Worm (Caenorhabditis elegans) whole organism, late embryonic: Measurements from ENCODE around the gene dss-1.

ENCODE experiments used
- ama-1 ChIP-seq: fragments of 150-350 bp; optimal IDR thresholded peaks from 2 replicates; lab custom pipeline; 2014
- ceh-14 ChIP-seq: sonication (generic microtip); optimal IDR thresholded peaks from 2 replicates; lab custom pipeline; 2016; ENCODE audit warnings: missing genotype, missing genetic modification characterization, missing compliant biosample characterization
- ceh-18 ChIP-seq: sonication (generic microtip); optimal IDR thresholded peaks from 2 replicates; lab custom pipeline; 2016; ENCODE audit warnings: missing genetic modification characterization, missing compliant biosample characterization
- fkh-10 ChIP-seq: fragments of 150-350 bp; optimal IDR thresholded peaks from 2 replicates; lab custom pipeline; 2014; ENCODE audit warnings: missing biosample characterization, missing genetic modification reagents, missing genetic modification characterization
- hlh-15 ChIP-seq: sonication (generic microtip); optimal IDR thresholded peaks from 2 replicates; lab custom pipeline; 2016; ENCODE audit warnings: missing genetic modification characterization, missing compliant biosample characterization
- nfya-1 ChIP-seq: sonication (generic microtip); optimal IDR thresholded peaks from 2 replicates; lab custom pipeline; 2017; ENCODE audit warnings: missing genetic modification characterization, mild to moderate bottlenecking, missing compliant biosample characterization, antibody characterized with exemption, moderate library complexity
- rnt-1 ChIP-seq: sonication (generic microtip); optimal IDR thresholded peaks from 2 replicates; lab custom pipeline; 2016; ENCODE audit warnings: missing genetic modification characterization, missing compliant biosample characterization
- ttx-3 ChIP-seq: sonication (generic microtip); optimal IDR thresholded peaks from 2 replicates; lab custom pipeline; 2016; ENCODE audit warnings: missing genetic modification reagents, missing genetic modification characterization, missing compliant biosample characterization
- unc-3 ChIP-seq, 2 experiments: fragments of 200-800 bp in 1 of 2; sonication (Bioruptor generic) in 1 of 2; sonication (generic microtip) in 1 of 2; conservative IDR thresholded peaks in 1 of 2; optimal IDR thresholded peaks in 1 of 2; 2 replicates each; pipeline versions ENCODE4 v1.3.6 to Lab custom; 2016 to 2022; ENCODE audit warnings: missing compliant biosample characterization in 2 of 2, missing genetic modification characterization in 2 of 2, missing genetic modification reagents in 1 of 2
- unc-55 ChIP-seq: sonication (generic microtip); optimal IDR thresholded peaks from 2 replicates; lab custom pipeline; 2017; ENCODE audit warnings: missing biosample characterization, missing genetic modification reagents, missing genetic modification characterization
- zip-5 ChIP-seq: sonication (generic microtip); optimal IDR thresholded peaks from 2 replicates; lab custom pipeline; 2016; ENCODE audit warnings: missing genetic modification characterization, missing compliant biosample characterization
- ztf-16 ChIP-seq: sonication (generic microtip); optimal IDR thresholded peaks from 2 replicates; lab custom pipeline; 2017; ENCODE audit warnings: missing genetic modification characterization, missing compliant biosample characterization

DNA sequence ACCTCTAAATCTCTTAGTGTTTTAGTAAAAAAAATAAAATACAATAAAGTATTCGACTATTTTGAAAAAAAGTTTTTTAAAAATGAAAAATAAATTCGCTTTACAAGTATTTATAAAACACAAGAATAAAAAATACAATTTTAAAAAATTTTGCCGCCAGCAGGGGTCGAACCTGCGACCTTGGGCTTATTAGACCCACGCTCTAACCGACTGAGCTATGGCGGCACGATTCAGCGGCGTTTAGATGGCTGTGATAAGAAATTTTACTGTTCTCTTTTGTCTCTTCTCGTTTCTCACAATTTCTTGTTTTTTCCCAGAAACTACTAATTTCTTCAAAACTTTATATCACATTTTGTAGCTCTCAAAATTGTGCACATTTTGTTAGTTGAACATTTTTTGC lies 32.9 kb downstream of the dss-1 start:
- TF ChIP-seq ceh-18 (tag; lab: Kevin White, UChicago) (no peak), hlh-15 (tag; lab: Kevin White, UChicago) (no peak), ama-1 (lab: Kevin White, UChicago) (no peak), fkh-10 (GFP tag; lab: Kevin White, UChicago) (no peak), unc-3 (GFP tag; conservative IDR thresholded peaks at IDR 0.05; lab: Robert Waterston, UW) (no peak), unc-3 (tag; optimal IDR thresholded peaks at IDR 0.05; lab: Kevin White, UChicago) (no peak), zip-5 (tag; lab: Kevin White, UChicago) (no peak), nfya-1 (no peak), ceh-14 (tag; lab: Kevin White, UChicago) (no peak), rnt-1 (tag; lab: Kevin White, UChicago) (no peak), ztf-16 (tag; lab: Kevin White, UChicago) (no peak), ttx-3 (tag; lab: Kevin White, UChicago) (no peak), unc-55 (no peak)
